Worm (Caenorhabditis elegans) whole organism, young adult: ENCODE measurements around the gene F31E8.4.

ENCODE experiments used
- B0019.2 ChIP-seq: fragments of 200-800 bp; sonication (Bioruptor generic); conservative IDR thresholded peaks from 2 replicates; pipeline ENCODE4 v1.3.6; 2022; ENCODE audit warnings: missing genetic modification reagents, missing genetic modification characterization, missing compliant biosample characterization
- B0261.1 ChIP-seq: sonication (generic microtip); optimal IDR thresholded peaks from 2 replicates; lab custom pipeline; 2016; ENCODE audit warnings: mild to moderate bottlenecking, missing genetic modification characterization, moderate library complexity, missing compliant biosample characterization
- F22D6.2 ChIP-seq: sonication (generic microtip); optimal IDR thresholded peaks from 2 replicates; lab custom pipeline; 2016; ENCODE audit warnings: mild to moderate bottlenecking, missing genetic modification characterization, missing compliant biosample characterization
- F33H1.4 ChIP-seq: fragments of 200-800 bp; sonication (Bioruptor generic); IDR thresholded peaks from 2 replicates; pipeline ENCODE4 v1.3.6; 2022; ENCODE audit warnings: missing genetic modification reagents, missing genetic modification characterization, missing compliant biosample characterization
- K11D2.4 ChIP-seq: fragments of 200-800 bp; sonication (Bioruptor generic); IDR thresholded peaks from 2 replicates; pipeline ENCODE4 v1.3.6; 2022; ENCODE audit warnings: missing genetic modification reagents, missing genetic modification characterization, missing compliant biosample characterization
- T07F8.4 ChIP-seq: sonication (generic microtip); optimal IDR thresholded peaks from 2 replicates; lab custom pipeline; 2016; ENCODE audit warnings: mild to moderate bottlenecking, missing genetic modification characterization, moderate library complexity, missing compliant biosample characterization
- Y56A3A.18 ChIP-seq: fragments of 200-800 bp; sonication (Bioruptor generic); IDR thresholded peaks from 2 replicates; pipeline ENCODE4 v1.3.6; 2022; ENCODE audit warnings: missing genetic modification reagents, missing genetic modification characterization, missing compliant biosample characterization
- ama-1 ChIP-seq, 3 experiments: fragments of 150-350 bp in 1 of 3; sonication (generic microtip) in 2 of 3; optimal IDR thresholded peaks; 2 replicates each; lab custom pipeline; 2014 to 2018; ENCODE audit warnings: missing biosample characterization in 2 of 3, missing genetic modification characterization in 2 of 3, missing genetic modification reagents in 2 of 3
- bed-2 ChIP-seq: fragments of 200-800 bp; sonication (Bioruptor generic); IDR thresholded peaks from 2 replicates; pipeline ENCODE4 v1.3.6; 2022; ENCODE audit warnings: missing genetic modification reagents, missing genetic modification characterization, missing compliant biosample characterization
- ccch-3 ChIP-seq: fragments of 200-800 bp; sonication (Bioruptor generic); optimal IDR thresholded peaks from 2 replicates; lab custom pipeline; 2018; ENCODE audit warnings: mild to moderate bottlenecking, missing genetic modification characterization, missing compliant biosample characterization
- cebp-1 ChIP-seq, 2 experiments: fragments of 200-800 bp in 1 of 2; sonication (Bioruptor generic) in 1 of 2; sonication (generic microtip) in 1 of 2; IDR thresholded peaks in 1 of 2; optimal IDR thresholded peaks in 1 of 2; 2 replicates each; pipeline versions ENCODE4 v1.3.6 to Lab custom; 2017 to 2022; ENCODE audit warnings: missing compliant biosample characterization in 2 of 2, missing genetic modification characterization in 2 of 2, mild to moderate bottlenecking in 1 of 2, missing genetic modification reagents in 1 of 2, moderate library complexity in 1 of 2
- ceh-79 ChIP-seq: sonication (generic microtip); optimal IDR thresholded peaks from 2 replicates; lab custom pipeline; 2017; ENCODE audit warnings: mild to moderate bottlenecking, missing genetic modification characterization, missing compliant biosample characterization
- die-1 ChIP-seq: sonication (generic microtip); optimal IDR thresholded peaks from 2 replicates; lab custom pipeline; 2016; ENCODE audit warnings: missing genotype, mild to moderate bottlenecking, missing genetic modification characterization, missing compliant biosample characterization
- efl-1 ChIP-seq: fragments of 150-350 bp; optimal IDR thresholded peaks from 2 replicates; lab custom pipeline; 2014; ENCODE audit warnings: missing biosample characterization, missing genetic modification reagents, missing genetic modification characterization
- egl-18 ChIP-seq: fragments of 200-800 bp; sonication (Bioruptor generic); IDR thresholded peaks from 2 replicates; pipeline ENCODE4 v1.3.6; 2022; ENCODE audit warnings: missing genetic modification reagents, missing genetic modification characterization, missing compliant biosample characterization
- hlh-12 ChIP-seq: sonication (generic microtip); optimal IDR thresholded peaks from 2 replicates; lab custom pipeline; 2016; ENCODE audit warnings: missing genetic modification characterization, missing compliant biosample characterization
- hlh-26 ChIP-seq: fragments of 200-800 bp; sonication (Bioruptor generic); conservative IDR thresholded peaks from 2 replicates; pipeline ENCODE4 v1.3.6; 2022; ENCODE audit warnings: missing genetic modification reagents, missing genetic modification characterization, missing compliant biosample characterization
- hmg-1.2 ChIP-seq: fragments of 200-800 bp; sonication (Bioruptor generic); IDR thresholded peaks from 2 replicates; pipeline ENCODE4 v1.3.6; 2022; ENCODE audit warnings: missing genetic modification reagents, missing genetic modification characterization, missing compliant biosample characterization
- hmg-20 ChIP-seq: fragments of 200-800 bp; sonication (Bioruptor generic); IDR thresholded peaks from 2 replicates; pipeline ENCODE4 v1.3.6; 2022; ENCODE audit warnings: missing genetic modification reagents, missing genetic modification characterization, missing compliant biosample characterization
- lin-26 ChIP-seq: fragments of 200-800 bp; sonication (Bioruptor generic); IDR thresholded peaks from 2 replicates; pipeline ENCODE4 v1.3.6; 2022; ENCODE audit warnings: missing genetic modification reagents, missing genetic modification characterization, missing compliant biosample characterization
- lin-54 ChIP-seq: fragments of 200-800 bp; sonication (Bioruptor generic); optimal IDR thresholded peaks from 2 replicates; lab custom pipeline; 2018; ENCODE audit warnings: mild to moderate bottlenecking, missing genetic modification characterization, missing compliant biosample characterization
- lsy-27 ChIP-seq: sonication (generic microtip); optimal IDR thresholded peaks from 2 replicates; lab custom pipeline; 2017; ENCODE audit warnings: missing genetic modification characterization, mild to moderate bottlenecking, missing compliant biosample characterization, antibody characterized with exemption, missing genotype, borderline replicate concordance; ENCODE audit not compliant: insufficient read depth
- madf-10 ChIP-seq: sonication (generic microtip); optimal IDR thresholded peaks from 2 replicates; lab custom pipeline; 2016; ENCODE audit warnings: mild to moderate bottlenecking, missing genetic modification characterization, missing compliant biosample characterization
- madf-6 ChIP-seq: fragments of 200-800 bp; sonication (Bioruptor generic); IDR thresholded peaks from 2 replicates; pipeline ENCODE4 v1.3.6; 2022; ENCODE audit warnings: missing genetic modification reagents, missing genetic modification characterization, missing compliant biosample characterization
- mxl-1 ChIP-seq: sonication (generic microtip); optimal IDR thresholded peaks from 2 replicates; lab custom pipeline; 2016; ENCODE audit warnings: missing genetic modification characterization, missing compliant biosample characterization
- rpc-1 ChIP-seq, 2 experiments: fragments of 150-350 bp in 1 of 2; sonication (generic microtip) in 1 of 2; optimal IDR thresholded peaks; 2 replicates each; lab custom pipeline; 2014 to 2018; ENCODE audit warnings: missing biosample characterization in 1 of 2, missing genetic modification characterization in 1 of 2, missing genetic modification reagents in 1 of 2, missing genotype in 1 of 2
- somi-1 ChIP-seq: fragments of 200-800 bp; sonication (Bioruptor generic); optimal IDR thresholded peaks from 2 replicates; lab custom pipeline; 2018; ENCODE audit warnings: mild to moderate bottlenecking, missing genetic modification characterization, missing compliant biosample characterization
- sptf-2 ChIP-seq: fragments of 200-800 bp; sonication (Bioruptor generic); optimal IDR thresholded peaks from 2 replicates; lab custom pipeline; 2018; ENCODE audit warnings: mild to moderate bottlenecking, missing genetic modification characterization, missing compliant biosample characterization
- tbp1 ChIP-seq: fragments of 200-800 bp; sonication (Bioruptor generic); optimal IDR thresholded peaks from 2 replicates; lab custom pipeline; 2018; ENCODE audit warnings: mild to moderate bottlenecking, missing genetic modification characterization, missing compliant biosample characterization
- tbx-9 ChIP-seq: sonication (generic microtip); optimal IDR thresholded peaks from 2 replicates; lab custom pipeline; 2016; ENCODE audit warnings: borderline replicate concordance, missing genetic modification characterization, inconsistent platforms, missing compliant biosample characterization
- tlf-1 ChIP-seq: fragments of 200-800 bp; sonication (Bioruptor generic); optimal IDR thresholded peaks from 2 replicates; lab custom pipeline; 2018; ENCODE audit warnings: mild to moderate bottlenecking, missing genetic modification characterization, missing compliant biosample characterization
- unc-130 ChIP-seq: sonication (generic microtip); optimal IDR thresholded peaks from 2 replicates; lab custom pipeline; 2016; ENCODE audit warnings: missing genetic modification reagents, missing genetic modification characterization, missing compliant biosample characterization
- zfh-2 ChIP-seq: fragments of 200-800 bp; sonication (Bioruptor generic); conservative IDR thresholded peaks from 2 replicates; pipeline ENCODE4 v1.3.6; 2022; ENCODE audit warnings: missing genetic modification reagents, missing genetic modification characterization, missing compliant biosample characterization
- ztf-22 ChIP-seq: fragments of 200-800 bp; sonication (Bioruptor generic); optimal IDR thresholded peaks from 2 replicates; lab custom pipeline; 2018; ENCODE audit warnings: mild to moderate bottlenecking, missing genetic modification characterization, moderate library complexity, missing compliant biosample characterization

Gene F31E8.4

DNA sequence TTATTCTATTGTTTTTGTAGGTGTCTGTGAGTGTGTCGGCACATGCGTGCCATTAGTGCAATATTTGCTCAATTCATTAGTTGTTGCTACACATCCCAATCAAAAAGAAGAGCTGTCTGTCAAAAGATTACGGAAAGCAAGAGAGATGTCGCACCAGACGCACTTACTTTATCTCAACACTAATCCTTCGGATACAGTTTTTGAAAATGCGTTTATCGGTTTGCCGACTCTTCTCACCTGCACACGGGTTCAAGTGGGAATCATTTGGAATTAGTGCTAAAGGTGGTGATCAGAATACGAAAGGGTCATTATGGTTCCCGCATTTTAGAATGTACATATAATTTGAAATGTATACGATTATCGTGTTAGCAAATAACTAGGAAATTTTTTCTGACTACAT, 1.3 kb upstream of the F31E8.4 start (continued):
- TF ChIP-seq lsy-27 (tag; lab: Kevin White, UChicago) (no peak), bed-2 (GFP tag; lab: Robert Waterston, UW) (no peak)

DNA sequence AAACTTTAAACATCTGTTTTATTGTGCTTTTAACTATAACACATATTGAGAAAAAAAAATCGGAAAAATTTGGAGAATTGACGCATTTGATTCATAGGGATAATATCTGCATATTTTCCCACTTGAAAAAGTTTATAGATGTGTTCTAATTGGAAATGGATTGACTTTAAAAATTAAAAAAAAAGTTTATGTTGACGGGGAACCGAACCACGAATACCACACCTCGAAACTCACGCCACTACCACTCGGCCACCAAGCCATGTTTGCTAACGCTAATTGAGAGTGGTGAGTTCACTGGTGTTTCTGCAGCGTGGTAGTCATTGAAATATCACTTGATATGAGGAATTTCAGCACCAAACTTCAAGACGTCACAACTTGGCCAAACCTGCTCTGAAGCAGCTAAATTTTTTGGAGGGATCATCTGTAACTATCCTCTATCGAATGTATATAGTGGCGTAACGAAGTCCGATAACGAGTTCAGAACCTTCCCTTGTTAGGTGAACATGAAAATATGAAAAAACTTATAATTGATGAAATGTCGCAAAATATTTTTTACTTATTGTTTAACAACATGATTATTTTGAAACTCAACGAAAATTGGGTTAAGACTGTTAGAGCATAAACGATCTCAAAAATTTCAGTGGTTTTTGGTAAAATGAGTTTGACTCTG, 2.0 kb downstream of the F31E8.4 start:
- TF ChIP-seq tbp1 (GFP tag; lab: Kevin White, UChicago) (peak; percentile 81), hmg-1.2 (GFP tag; lab: Robert Waterston, UW) (peak; percentile 25; the same call in 1 of the 2 replicates), rpc-1 (optimal IDR thresholded peaks at IDR 0.05; lab: Kevin White, UChicago) (peak; percentile 22), rpc-1 (tag; optimal IDR thresholded peaks at IDR 0.05; lab: Kevin White, UChicago) (peak; percentile 55), B0261.1 (tag; lab: Kevin White, UChicago) (peak; percentile 60), lin-26 (GFP tag; lab: Robert Waterston, UW) (peak; percentile 73; the same call in 1 of the 2 replicates)

DNA sequence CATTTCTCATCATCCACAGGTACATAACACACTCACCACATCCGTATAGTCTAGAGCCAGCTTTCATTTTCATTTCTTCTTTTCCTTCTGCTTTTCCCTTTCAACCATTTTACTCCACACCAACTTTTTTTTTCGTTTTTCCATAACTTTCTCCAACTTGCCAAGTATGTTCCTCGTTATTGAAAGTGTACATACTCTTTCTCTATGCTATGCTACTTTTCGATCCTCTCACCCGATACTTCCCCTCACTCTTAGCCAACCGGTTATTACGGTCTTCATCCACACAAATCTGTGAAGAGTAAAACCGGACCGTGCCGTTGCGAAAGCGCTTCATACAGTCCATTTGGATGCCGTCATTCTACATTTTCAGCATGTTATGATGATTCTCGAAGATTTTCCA, 8.1 kb downstream of the F31E8.4 start, which contains the start of gene T13C2.2:
TSS of gene T13C2.2 (plus strand) at position 301 of the 400 bp plus-strand sequence.
- TF ChIP-seq hlh-26 (GFP tag; lab: Robert Waterston, UW) (no peak), tbp1 (GFP tag; lab: Kevin White, UChicago) (no peak)
- TF ChIP-seq, all 124 proteins: peak for 0

DNA sequence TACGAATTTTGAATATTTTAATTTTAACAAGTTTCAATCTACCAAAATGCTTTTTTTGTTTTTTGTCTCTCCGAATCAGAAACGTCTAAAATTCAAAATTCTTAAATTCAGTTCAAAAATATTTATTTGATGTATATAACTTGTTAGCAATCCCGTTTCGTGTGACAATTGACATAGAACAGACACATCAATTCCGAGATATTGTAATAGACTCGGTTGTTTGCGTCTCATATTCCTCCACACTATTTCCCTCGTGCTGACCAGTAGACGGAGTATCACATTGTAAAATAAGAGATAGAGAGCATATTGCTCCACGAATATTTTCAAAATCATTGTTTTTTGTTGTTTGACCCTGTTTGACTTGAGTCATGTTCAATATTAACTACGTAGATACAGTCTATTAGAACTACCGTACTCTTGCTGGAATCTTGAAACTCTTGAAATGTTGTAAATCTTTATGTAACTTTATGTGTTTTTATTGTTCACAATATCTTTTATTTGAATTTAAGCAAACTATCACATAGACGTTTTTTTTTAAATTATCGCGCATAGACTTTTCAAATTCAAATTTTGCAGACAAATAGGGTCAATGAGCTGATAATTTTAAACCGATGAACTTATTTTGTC, 11.2 kb downstream of the F31E8.4 start, which contains the start of gene T13C2.3:
TSS of gene T13C2.3 (plus strand) at position 577 of the 627 bp plus-strand sequence.
- TF ChIP-seq hmg-1.2 (GFP tag; lab: Robert Waterston, UW) (peak; percentile 34), ztf-22 (GFP tag; lab: Kevin White, UChicago) (no peak)

DNA sequence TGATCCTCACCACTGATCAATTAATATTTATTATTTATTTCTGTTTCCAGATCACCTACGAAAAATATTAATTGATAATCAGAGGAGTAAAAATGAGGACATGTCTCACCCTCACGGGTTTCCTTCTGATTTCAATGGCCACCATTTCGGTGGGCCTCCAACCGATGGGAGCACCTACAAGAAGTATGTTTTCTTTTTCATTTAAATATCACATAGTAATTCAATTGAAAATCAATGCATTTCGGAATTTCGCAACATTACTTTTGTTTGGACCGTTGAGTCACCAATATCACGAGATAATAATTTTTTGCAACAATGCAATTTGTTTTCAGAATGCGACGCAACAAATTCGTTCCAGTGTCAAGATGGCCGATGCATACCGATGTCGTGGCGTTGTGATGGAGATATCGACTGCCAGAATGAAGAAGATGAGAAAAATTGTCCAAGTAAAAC, 16.6 kb downstream of the F31E8.4 start, which contains the start of gene gldi-2:
TSS of gene gldi-2 (plus strand) at position 51 of the 453 bp plus-strand sequence.
- TF ChIP-seq mxl-1 (tag; lab: Kevin White, UChicago) (no peak), ceh-79 (tag; lab: Kevin White, UChicago) (no peak), sptf-2 (GFP tag; lab: Kevin White, UChicago) (no peak), tlf-1 (GFP tag; lab: Kevin White, UChicago) (no peak), cebp-1 (GFP tag; IDR thresholded peaks at IDR 0.05; lab: Robert Waterston, UW) (peak; percentile 56; the same call in 1 of the 2 replicates), cebp-1 (tag; optimal IDR thresholded peaks at IDR 0.05; lab: Kevin White, UChicago) (peak; percentile 86), efl-1 (GFP tag; lab: Kevin White, UChicago) (no peak), F22D6.2 (tag; lab: Kevin White, UChicago) (no peak)

DNA sequence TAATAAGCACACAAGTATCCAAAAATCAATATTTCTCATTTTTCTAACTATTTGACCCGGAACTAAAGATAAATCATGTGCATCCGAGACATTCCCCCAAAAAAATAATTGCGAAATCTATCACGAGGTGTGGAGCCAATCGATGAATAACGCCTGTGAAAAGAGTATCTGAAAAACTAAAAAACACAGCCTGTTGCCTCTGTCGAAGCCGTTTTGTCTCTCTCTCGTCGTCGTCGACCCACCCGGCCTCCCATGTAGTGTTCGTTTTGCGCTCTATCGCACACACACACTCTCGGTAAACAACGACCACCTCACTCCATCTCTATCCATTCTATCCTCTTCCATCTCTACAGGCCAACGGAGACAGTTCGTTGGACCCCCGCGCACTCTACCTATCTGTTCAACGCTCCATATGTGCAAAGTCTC, 17.2 kb downstream of the F31E8.4 start:
- TF ChIP-seq lin-54 (no peak), somi-1 (peak; percentile 52), T07F8.4 (no peak), unc-130 (no peak), ama-1 (optimal IDR thresholded peaks at IDR 0.05; lab: Kevin White, UChicago) (no peak), ama-1 (GFP tag; optimal IDR thresholded peaks at IDR 0.05; lab: Kevin White, UChicago) (no peak), tbx-9 (tag; lab: Kevin White, UChicago) (no peak), K11D2.4 (GFP tag; lab: Robert Waterston, UW) (no peak; the same call in 1 of the 2 replicates), B0019.2 (no peak), die-1 (tag; lab: Kevin White, UChicago) (no peak), ccch-3 (GFP tag; lab: Kevin White, UChicago) (no peak), egl-18 (GFP tag; lab: Robert Waterston, UW) (no peak), lin-26 (GFP tag; lab: Robert Waterston, UW) (0 out of 2 replicates have a peak, but pooled peaks have one; percentile 44), madf-6 (GFP tag; lab: Robert Waterston, UW) (no peak), B0261.1 (tag; lab: Kevin White, UChicago) (no peak), zfh-2 (GFP tag; lab: Robert Waterston, UW) (peak; percentile 82), hmg-20 (GFP tag; lab: Robert Waterston, UW) (no peak), cebp-1 (GFP tag; IDR thresholded peaks at IDR 0.05; lab: Robert Waterston, UW) (peak; percentile 98), cebp-1 (tag; optimal IDR thresholded peaks at IDR 0.05; lab: Kevin White, UChicago) (peak; percentile 99), Y56A3A.18 (no peak), madf-10 (tag; lab: Kevin White, UChicago) (no peak), hmg-1.2 (GFP tag; lab: Robert Waterston, UW) (peak; percentile 45), hlh-12 (tag; lab: Kevin White, UChicago) (no peak), F33H1.4 (GFP tag; lab: Robert Waterston, UW) (no peak)
